Fruit fly (Drosophila melanogaster) whole organism, prepupa: Measurements from ENCODE around the gene CG1998.

ENCODE experiments used
- CG11294 ChIP-seq: fragments of 200-800 bp; sonication (Bioruptor generic); IDR thresholded peaks from 2 replicates; pipeline ENCODE4 v1.3.6; 2022; ENCODE audit warnings: missing biosample characterization, missing genetic modification characterization
- CG11902 ChIP-seq: fragments of 200-800 bp; sonication (Bioruptor generic); optimal IDR thresholded peaks from 3 replicates; lab custom pipeline; 2016; ENCODE audit warnings: missing biosample characterization, missing genetic modification characterization
- CG16779 ChIP-seq: fragments of 200-800 bp; sonication (Bioruptor generic); optimal IDR thresholded peaks from 3 replicates; lab custom pipeline; 2017; ENCODE audit warnings: missing biosample characterization, mild to moderate bottlenecking, missing genetic modification characterization
- CG9139 ChIP-seq: fragments of 200-800 bp; sonication (Bioruptor generic); optimal IDR thresholded peaks from 3 replicates; lab custom pipeline; 2017; ENCODE audit warnings: missing biosample characterization, mild to moderate bottlenecking, missing genetic modification characterization
- Gug ChIP-seq: fragments of 200-800 bp; sonication (Bioruptor generic); IDR thresholded peaks from 2 replicates; pipeline ENCODE4 v1.3.6; 2022; ENCODE audit warnings: missing biosample characterization, missing genetic modification characterization
- acj6 ChIP-seq: fragments of 200-800 bp; sonication (Bioruptor generic); optimal IDR thresholded peaks from 3 replicates; lab custom pipeline; 2016; ENCODE audit warnings: missing biosample characterization, missing genetic modification characterization
- fkh ChIP-seq: fragments of 200-800 bp; sonication (Bioruptor generic); optimal IDR thresholded peaks from 3 replicates; lab custom pipeline; 2017; ENCODE audit warnings: missing biosample characterization, mild to moderate bottlenecking, missing genetic modification characterization, moderate library complexity
- topi ChIP-seq: fragments of 200-800 bp; sonication (Bioruptor generic); optimal IDR thresholded peaks from 3 replicates; lab custom pipeline; 2016; ENCODE audit warnings: missing biosample characterization, missing genetic modification characterization
- vri ChIP-seq: fragments of 200-800 bp; sonication (Bioruptor generic); optimal IDR thresholded peaks from 3 replicates; lab custom pipeline; 2016; ENCODE audit warnings: missing biosample characterization, mild to moderate bottlenecking, missing genetic modification characterization

DNA sequence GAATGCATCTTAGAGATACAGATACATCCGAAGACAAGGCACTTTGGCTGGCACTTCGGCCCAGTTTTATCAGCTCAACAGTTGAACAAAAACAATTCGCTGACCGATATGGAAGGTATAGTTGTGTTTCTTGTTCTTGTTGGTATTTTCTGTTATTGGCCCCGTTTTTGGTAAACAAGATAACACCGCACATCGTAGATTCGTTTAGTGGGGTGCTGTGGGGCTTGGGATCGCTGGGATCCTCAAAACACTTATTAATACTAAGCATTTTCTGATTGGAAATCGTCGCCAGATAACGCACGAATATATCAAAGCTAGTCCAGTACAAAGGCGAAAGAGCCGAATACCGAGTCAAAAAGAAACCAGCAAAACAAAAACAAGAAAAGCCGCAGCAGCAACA, 9.3 kb downstream of the CG1998 start:
- TF ChIP-seq CG11294 (GFP tag; lab: Robert Waterston, UW) (no peak), CG9139 (GFP tag; lab: Kevin White, UChicago) (no peak), Gug (no peak), fkh (GFP tag; lab: Kevin White, UChicago) (no peak), CG16779 (tag; lab: Kevin White, UChicago) (no peak), topi (GFP tag; lab: Kevin White, UChicago) (no peak), CG11902 (GFP tag; lab: Kevin White, UChicago) (no peak), vri (GFP tag; lab: Kevin White, UChicago) (no peak), acj6 (no peak)
